Fruit fly (Drosophila melanogaster) whole organism, adult: ENCODE data around the gene EMC4.
A peak's percentile ranks its signal among the peaks of the same experiment; 100 is the strongest.

Experiments
- CG11617 ChIP-seq: fragments of 200-800 bp; sonication (Bioruptor generic); optimal IDR thresholded peaks from 2 replicates; lab custom pipeline; 2017; ENCODE audit warnings: mild to moderate bottlenecking, missing biosample characterization, missing genetic modification reagents, missing genetic modification characterization
- CG12768 ChIP-seq: fragments of 200-800 bp; sonication (Bioruptor generic); optimal IDR thresholded peaks from 2 replicates; lab custom pipeline; 2017; ENCODE audit warnings: missing biosample characterization, missing genetic modification characterization, mild to moderate bottlenecking, moderate library complexity, missing genetic modification reagents
- CG14711 ChIP-seq: fragments of 200-800 bp; sonication (Bioruptor generic); optimal IDR thresholded peaks from 2 replicates; lab custom pipeline; 2018; ENCODE audit warnings: missing biosample characterization, mild to moderate bottlenecking, missing genetic modification characterization, moderate library complexity
- CG1620 ChIP-seq: fragments of 200-800 bp; sonication (Bioruptor generic); optimal IDR thresholded peaks from 2 replicates; lab custom pipeline; 2016; ENCODE audit warnings: missing biosample characterization, missing genetic modification characterization
- CG33017 ChIP-seq: fragments of 200-800 bp; sonication (Bioruptor generic); optimal IDR thresholded peaks from 2 replicates; lab custom pipeline; 2018; ENCODE audit warnings: missing biosample characterization, mild to moderate bottlenecking, missing genetic modification characterization, moderate library complexity
- CG5204 ChIP-seq: fragments of 200-800 bp; sonication (Bioruptor generic); optimal IDR thresholded peaks from 2 replicates; lab custom pipeline; 2016; ENCODE audit warnings: missing biosample characterization, missing genetic modification characterization
- CG7045 ChIP-seq: fragments of 200-800 bp; sonication (Bioruptor generic); optimal IDR thresholded peaks from 2 replicates; lab custom pipeline; 2017; ENCODE audit warnings: missing biosample characterization, mild to moderate bottlenecking, missing genetic modification characterization
- CG7101 ChIP-seq: fragments of 200-800 bp; sonication (Bioruptor generic); optimal IDR thresholded peaks from 2 replicates; lab custom pipeline; 2018; ENCODE audit warnings: missing biosample characterization, mild to moderate bottlenecking, missing genetic modification characterization, moderate library complexity
- Clk ChIP-seq: fragments of 200-800 bp; sonication (Bioruptor generic); optimal IDR thresholded peaks from 2 replicates; lab custom pipeline; 2017; ENCODE audit warnings: missing biosample characterization, missing genetic modification characterization
- Crg-1 ChIP-seq: fragments of 200-800 bp; sonication (Bioruptor generic); optimal IDR thresholded peaks from 2 replicates; lab custom pipeline; 2016; ENCODE audit warnings: missing biosample characterization, missing genetic modification characterization
- Hr96 ChIP-seq: fragments of 200-800 bp; sonication (Bioruptor generic); optimal IDR thresholded peaks from 2 replicates; lab custom pipeline; 2016; ENCODE audit warnings: missing biosample characterization, missing genetic modification characterization
- Mnt ChIP-seq: fragments of 200-800 bp; sonication (Bioruptor generic); optimal IDR thresholded peaks from 2 replicates; lab custom pipeline; 2016; ENCODE audit warnings: missing biosample characterization, mild to moderate bottlenecking, missing genetic modification characterization
- bab1 ChIP-seq: fragments of 200-800 bp; sonication (Bioruptor generic); optimal IDR thresholded peaks from 3 replicates; lab custom pipeline; 2019; ENCODE audit warnings: missing biosample characterization, mild to moderate bottlenecking, missing genetic modification characterization, moderate library complexity
- cic ChIP-seq: fragments of 200-800 bp; sonication (Bioruptor generic); optimal IDR thresholded peaks from 2 replicates; lab custom pipeline; 2017; ENCODE audit warnings: missing biosample characterization, mild to moderate bottlenecking, missing genetic modification characterization, moderate library complexity
- cnc ChIP-seq, 2 experiments: fragments of >200 bp; optimal IDR thresholded peaks; 2 replicates each; lab custom pipeline; 2017
- kay ChIP-seq: fragments of 200-800 bp; sonication (Bioruptor generic); peaks from one replicate; lab custom pipeline; 2016; ENCODE audit warnings: missing biosample characterization, missing genetic modification characterization, borderline replicate concordance
- ovo ChIP-seq: fragments of 200-800 bp; sonication (Bioruptor generic); optimal IDR thresholded peaks from 2 replicates; lab custom pipeline; 2016; ENCODE audit warnings: missing biosample characterization, missing genetic modification characterization
- pad ChIP-seq: fragments of 200-800 bp; sonication (Bioruptor generic); optimal IDR thresholded peaks from 3 replicates; lab custom pipeline; 2017; ENCODE audit warnings: missing biosample characterization, missing genetic modification characterization, mild to moderate bottlenecking, moderate library complexity, missing genetic modification reagents
- tj ChIP-seq: fragments of 200-800 bp; sonication (Bioruptor generic); optimal IDR thresholded peaks from 3 replicates; lab custom pipeline; 2017; ENCODE audit warnings: missing biosample characterization, mild to moderate bottlenecking, missing genetic modification characterization, moderate library complexity
- toe ChIP-seq: fragments of 200-800 bp; sonication (Bioruptor generic); optimal IDR thresholded peaks from 2 replicates; lab custom pipeline; 2016; ENCODE audit warnings: missing biosample characterization, missing genetic modification characterization

Gene EMC4

dm6 chr3L:22891009-22891408 is 23.0 kb upstream of the EMC4 start:
- TF ChIP-seq kay (GFP tag; lab: Kevin White, UChicago) (peak; percentile 1), cic (GFP tag; lab: Kevin White, UChicago) (no peak), CG1620 (no peak), CG7045 (no peak), ovo (GFP tag; lab: Kevin White, UChicago) (no peak), CG12768 (GFP tag; lab: Kevin White, UChicago) (no peak), CG7101 (tag; lab: Kevin White, UChicago) (no peak), tj (GFP tag; lab: Kevin White, UChicago) (no peak)

dm6 chr3L:22890024-22890423 is 22.0 kb upstream of the EMC4 start:
- TF ChIP-seq CG5204 (GFP tag; lab: Kevin White, UChicago) (no peak), Hr96 (GFP tag; lab: Kevin White, UChicago) (no peak), kay (GFP tag; lab: Kevin White, UChicago) (peak; percentile 92), CG12768 (GFP tag; lab: Kevin White, UChicago) (peak; percentile 61), ovo (GFP tag; lab: Kevin White, UChicago) (no peak), CG7101 (tag; lab: Kevin White, UChicago) (no peak), CG33017 (tag; lab: Kevin White, UChicago) (no peak), cic (GFP tag; lab: Kevin White, UChicago) (peak; percentile 27), CG1620 (no peak)

DNA sequence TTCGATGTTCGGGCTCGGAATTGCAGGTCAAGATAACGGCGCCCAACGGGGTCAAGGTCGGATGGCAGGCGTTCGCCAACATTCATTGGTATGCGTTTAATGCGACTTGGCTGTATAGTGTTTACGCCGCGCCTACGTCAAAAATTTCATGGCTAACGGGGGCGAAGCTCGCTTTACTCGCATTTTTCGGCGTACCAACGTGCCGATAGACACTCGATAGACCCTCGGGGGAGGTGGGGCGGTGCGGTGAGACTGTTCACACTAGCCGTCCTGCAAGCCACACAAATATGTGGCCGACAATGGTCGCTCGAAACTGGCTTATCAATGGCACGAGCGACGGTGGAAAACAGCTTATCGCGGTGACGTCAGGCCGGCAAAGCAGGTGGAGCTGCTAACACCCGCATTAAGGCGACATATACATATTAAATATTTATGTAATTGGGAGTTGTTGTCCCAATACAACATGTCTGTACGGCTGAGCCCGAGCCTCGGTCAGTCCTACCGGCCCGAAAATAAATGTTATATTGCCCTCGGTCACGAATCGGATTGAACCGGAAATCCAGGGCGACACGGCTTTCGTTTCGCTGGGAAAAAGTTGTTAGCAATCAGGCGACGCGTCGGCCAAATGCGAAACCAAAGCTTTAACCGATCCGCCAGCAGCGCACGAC is 20.7 kb upstream of the EMC4 start:
- TF ChIP-seq CG33017 (tag; lab: Kevin White, UChicago): no peak
- TF ChIP-seq Hr96 (GFP tag; lab: Kevin White, UChicago): no peak
- TF ChIP-seq CG12768 (GFP tag; lab: Kevin White, UChicago): no peak
- TF ChIP-seq toe: no peak
- no peak for TF ChIP-seq CG5204 (GFP tag; lab: Kevin White, UChicago)
- no peak for TF ChIP-seq Clk (GFP tag; lab: Kevin White, UChicago)
- TF ChIP-seq CG14711 (tag; lab: Kevin White, UChicago): no peak
- no peak for TF ChIP-seq ovo (GFP tag; lab: Kevin White, UChicago)

DNA sequence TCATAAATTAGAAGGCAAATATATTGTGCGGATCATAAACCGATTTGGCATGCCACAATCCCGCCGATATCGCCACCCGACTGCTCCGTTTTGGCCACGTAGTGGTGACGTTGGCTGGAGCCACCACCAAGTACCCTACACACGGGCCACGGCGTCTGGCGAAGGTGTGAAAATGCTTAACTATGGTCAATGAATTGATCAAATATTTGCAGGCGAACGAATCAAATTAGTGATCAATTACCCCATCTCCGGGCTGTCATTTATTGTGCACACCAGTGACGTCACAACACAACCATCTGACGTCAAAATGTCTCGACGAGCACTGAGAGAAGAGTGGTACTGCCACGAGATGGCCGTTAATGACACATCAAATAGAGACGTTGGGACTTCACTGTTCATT is 19.6 kb upstream of the EMC4 start:
- TF ChIP-seq cic (GFP tag; lab: Kevin White, UChicago): no peak
- TF ChIP-seq CG1620: no peak
- no peak for TF ChIP-seq CG5204 (GFP tag; lab: Kevin White, UChicago)
- no peak for TF ChIP-seq toe
- no peak for TF ChIP-seq bab1
- no peak for TF ChIP-seq CG7045
- TF ChIP-seq Crg-1 (GFP tag; lab: Kevin White, UChicago): no peak
- no peak for TF ChIP-seq cnc (optimal IDR thresholded peaks at IDR 0.05; lab: Kevin White, UChicago)
- TF ChIP-seq ovo (GFP tag; lab: Kevin White, UChicago): no peak
- TF ChIP-seq CG7101 (tag; lab: Kevin White, UChicago): no peak
- TF ChIP-seq CG33017 (tag; lab: Kevin White, UChicago): no peak
- TF ChIP-seq CG14711 (tag; lab: Kevin White, UChicago): no peak
- TF ChIP-seq CG11617 (GFP tag; lab: Kevin White, UChicago): no peak

dm6 chr3L:22886939-22887338 is 18.9 kb upstream of the EMC4 start:
- no peak for TF ChIP-seq CG1620
- TF ChIP-seq cic (GFP tag; lab: Kevin White, UChicago): peak; percentile 70
- TF ChIP-seq Mnt (GFP tag; lab: Kevin White, UChicago): peak; percentile 15
- peak; percentile 65 for TF ChIP-seq CG12768 (GFP tag; lab: Kevin White, UChicago)

dm6 chr3L:22885843-22886242 is 17.8 kb upstream of the EMC4 start:
- no peak for TF ChIP-seq CG5204 (GFP tag; lab: Kevin White, UChicago)
- no peak for TF ChIP-seq CG7101 (tag; lab: Kevin White, UChicago)
- TF ChIP-seq CG1620: no peak
- TF ChIP-seq ovo (GFP tag; lab: Kevin White, UChicago): no peak
- TF ChIP-seq CG7045: no peak
- TF ChIP-seq bab1: no peak
- TF ChIP-seq toe: no peak
- no peak for TF ChIP-seq cic (GFP tag; lab: Kevin White, UChicago)
- no peak for TF ChIP-seq CG11617 (GFP tag; lab: Kevin White, UChicago)

dm6 chr3L:22884481-22884880 is 16.4 kb upstream of the EMC4 start:
- TF ChIP-seq pad (GFP tag; lab: Kevin White, UChicago): no peak
- no peak for TF ChIP-seq toe

DNA sequence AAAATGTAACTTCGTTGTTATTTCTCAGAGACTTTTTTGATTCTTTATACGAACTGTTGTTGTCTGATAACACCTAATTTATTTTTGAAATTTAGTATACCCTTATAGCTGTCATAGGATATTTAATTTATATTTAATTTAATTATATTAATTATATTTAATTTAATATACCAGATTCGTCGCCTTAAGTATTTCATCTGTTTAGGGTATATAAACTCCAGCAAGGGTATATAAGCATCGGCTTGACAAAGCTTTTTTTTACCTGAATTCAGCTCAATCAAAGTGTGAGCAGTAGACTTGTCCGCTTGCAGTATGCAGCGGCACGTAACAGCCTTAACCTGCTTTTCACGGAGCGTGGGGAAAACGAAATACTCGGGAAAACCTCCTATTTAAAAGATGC is 15.6 kb upstream of the EMC4 start:
- TF ChIP-seq Clk (GFP tag; lab: Kevin White, UChicago) (no peak), ovo (GFP tag; lab: Kevin White, UChicago) (no peak), cnc (optimal IDR thresholded peaks at IDR 0.05; lab: Kevin White, UChicago) (no peak), CG1620 (no peak), Crg-1 (GFP tag; lab: Kevin White, UChicago) (no peak), CG7045 (no peak), CG33017 (tag; lab: Kevin White, UChicago) (no peak), Mnt (GFP tag; lab: Kevin White, UChicago) (no peak), CG11617 (GFP tag; lab: Kevin White, UChicago) (no peak), CG12768 (GFP tag; lab: Kevin White, UChicago) (no peak), CG14711 (tag; lab: Kevin White, UChicago) (no peak), bab1 (no peak), toe (no peak), tj (GFP tag; lab: Kevin White, UChicago) (no peak), kay (GFP tag; lab: Kevin White, UChicago) (no peak)
